Worm (Caenorhabditis elegans): Measurements from ENCODE around the gene F59B1.10.

Gene F59B1.10

ce11 chrV:3670499-3670898, 22.7 kb upstream of the F59B1.10 start, which contains the start of gene Y39H10B.3:
Y39H10B.3 (plus strand) TSS chrV:3670799.
- TF ChIP-seq elt-3 (tag; optimal IDR thresholded peaks at IDR 0.05) (no peak), sem-4 (tag; optimal IDR thresholded peaks at IDR 0.05) (no peak), nhr-25 (tag; optimal IDR thresholded peaks at IDR 0.05) (no peak), ztf-11 (tag; optimal IDR thresholded peaks at IDR 0.05) (no peak), nhr-77 (tag; optimal IDR thresholded peaks at IDR 0.05) (no peak), sma-3 (GFP tag; optimal IDR thresholded peaks at IDR 0.05) (no peak), F13H6.1 (tag; optimal IDR thresholded peaks at IDR 0.05) (no peak), Y55F3AM.14 (GFP tag; optimal IDR thresholded peaks at IDR 0.05) (no peak), nhr-129 (tag; optimal IDR thresholded peaks at IDR 0.05) (no peak), unc-55 (GFP tag; optimal IDR thresholded peaks at IDR 0.05) (no peak), nhr-10 (tag; optimal IDR thresholded peaks at IDR 0.05) (no peak), snpc-4 (tag; optimal IDR thresholded peaks at IDR 0.05) (no peak), sma-9 (GFP tag; optimal IDR thresholded peaks at IDR 0.05) (no peak), sma-9 (tag; optimal IDR thresholded peaks at IDR 0.05) (no peak), alr-1 (tag; optimal IDR thresholded peaks at IDR 0.05) (no peak), fos-1 (tag; optimal IDR thresholded peaks at IDR 0.05) (no peak), ceh-16 (tag; optimal IDR thresholded peaks at IDR 0.05) (no peak), mab-5 (tag; optimal IDR thresholded peaks at IDR 0.05) (no peak), ZK546.5 (tag; optimal IDR thresholded peaks at IDR 0.05) (no peak)

ce11 chrV:3668464-3668863, 20.7 kb upstream of the F59B1.10 start, which contains the start of gene Y39H10B.2:
Y39H10B.2 (plus strand) TSS chrV:3668764.
- TF ChIP-seq ZK546.5 (tag; optimal IDR thresholded peaks at IDR 0.05) (no peak), mbf-1 (tag; optimal IDR thresholded peaks at IDR 0.05) (no peak), nhr-237 (tag; optimal IDR thresholded peaks at IDR 0.05) (no peak), ama-1 (optimal IDR thresholded peaks at IDR 0.05) (no peak), alr-1 (tag; optimal IDR thresholded peaks at IDR 0.05) (no peak), crh-2 (tag; optimal IDR thresholded peaks at IDR 0.05) (no peak), nhr-77 (tag; optimal IDR thresholded peaks at IDR 0.05) (no peak), nhr-23 (tag; optimal IDR thresholded peaks at IDR 0.05) (no peak), gmeb-1 (tag; optimal IDR thresholded peaks at IDR 0.05) (no peak), ztf-11 (tag; optimal IDR thresholded peaks at IDR 0.05) (no peak), fos-1 (tag; optimal IDR thresholded peaks at IDR 0.05) (no peak), sma-3 (GFP tag; optimal IDR thresholded peaks at IDR 0.05) (no peak), lin-13 (GFP tag; optimal IDR thresholded peaks at IDR 0.05) (no peak), sem-4 (tag; optimal IDR thresholded peaks at IDR 0.05) (no peak), ceh-16 (tag; optimal IDR thresholded peaks at IDR 0.05) (no peak)

ce11 chrV:3666887-3667286, 19.1 kb upstream of the F59B1.10 start, which contains the start of gene str-113:
str-113 (minus strand) TSS chrV:3666987.
- TF ChIP-seq sma-9 (GFP tag; optimal IDR thresholded peaks at IDR 0.05) (no peak), sma-9 (tag; optimal IDR thresholded peaks at IDR 0.05) (no peak), nhr-10 (tag; optimal IDR thresholded peaks at IDR 0.05) (no peak), mdl-1 (tag; optimal IDR thresholded peaks at IDR 0.05) (no peak), sem-4 (tag; optimal IDR thresholded peaks at IDR 0.05) (no peak), blmp-1 (tag; optimal IDR thresholded peaks at IDR 0.05; ENCODE audit: insufficient read depth) (no peak), lsy-2 (tag; optimal IDR thresholded peaks at IDR 0.05) (no peak), unc-55 (GFP tag; optimal IDR thresholded peaks at IDR 0.05) (no peak), skn-1 (tag; optimal IDR thresholded peaks at IDR 0.05) (no peak), nhr-11 (tag; optimal IDR thresholded peaks at IDR 0.05) (no peak), mbf-1 (tag; optimal IDR thresholded peaks at IDR 0.05) (no peak), alr-1 (tag; optimal IDR thresholded peaks at IDR 0.05) (no peak), C34F6.9 (tag; optimal IDR thresholded peaks at IDR 0.05) (no peak), nhr-25 (tag; optimal IDR thresholded peaks at IDR 0.05) (no peak), lin-39 (tag; optimal IDR thresholded peaks at IDR 0.05) (no peak)

- TF ChIP-seq ceh-16 (tag; optimal IDR thresholded peaks at IDR 0.05): no peak
- no peak for TF ChIP-seq alr-1 (tag; optimal IDR thresholded peaks at IDR 0.05)
Observed at ce11 chrV:3659472-3659871, 11.7 kb upstream of the F59B1.10 start, which contains the start of gene acr-23. acr-23 (minus strand) TSS chrV:3659572.

ce11 chrV:3649473-3649872, 1.7 kb upstream of the F59B1.10 start, which contains the start of gene str-114:
str-114 (plus strand) TSS chrV:3649773.
- TF ChIP-seq nhr-77 (tag; optimal IDR thresholded peaks at IDR 0.05): no peak
- TF ChIP-seq elt-3 (tag; optimal IDR thresholded peaks at IDR 0.05): no peak
- no peak for TF ChIP-seq unc-55 (GFP tag; optimal IDR thresholded peaks at IDR 0.05)
- TF ChIP-seq peb-1 (tag; optimal IDR thresholded peaks at IDR 0.05): no peak
- no peak for TF ChIP-seq nhr-10 (tag; optimal IDR thresholded peaks at IDR 0.05)
- TF ChIP-seq mbf-1 (tag; optimal IDR thresholded peaks at IDR 0.05): no peak
- no peak for TF ChIP-seq nhr-23 (tag; optimal IDR thresholded peaks at IDR 0.05)
- TF ChIP-seq lin-11 (tag; optimal IDR thresholded peaks at IDR 0.05): no peak
- TF ChIP-seq nhr-12 (tag; optimal IDR thresholded peaks at IDR 0.05): no peak
- TF ChIP-seq sem-4 (tag; optimal IDR thresholded peaks at IDR 0.05): no peak
- TF ChIP-seq gmeb-1 (tag; optimal IDR thresholded peaks at IDR 0.05): no peak
- TF ChIP-seq elt-1 (tag; optimal IDR thresholded peaks at IDR 0.05): no peak
- no peak for TF ChIP-seq snpc-4 (tag; optimal IDR thresholded peaks at IDR 0.05)
- no peak for TF ChIP-seq nhr-6 (tag; optimal IDR thresholded peaks at IDR 0.05)
- no peak for TF ChIP-seq lin-39 (tag; optimal IDR thresholded peaks at IDR 0.05)
- no peak for TF ChIP-seq mab-5 (tag; optimal IDR thresholded peaks at IDR 0.05)
- no peak for TF ChIP-seq ztf-1 (GFP tag; conservative IDR thresholded peaks at IDR 0.05)
- no peak for TF ChIP-seq R02D3.7 (tag; optimal IDR thresholded peaks at IDR 0.05)
- TF ChIP-seq ceh-82 (tag; optimal IDR thresholded peaks at IDR 0.05): no peak
- no peak for TF ChIP-seq mdl-1 (tag; optimal IDR thresholded peaks at IDR 0.05)
